Worm (Caenorhabditis elegans): ENCODE data around the gene C34F11.2.

C34F11.2 gene

DNA sequence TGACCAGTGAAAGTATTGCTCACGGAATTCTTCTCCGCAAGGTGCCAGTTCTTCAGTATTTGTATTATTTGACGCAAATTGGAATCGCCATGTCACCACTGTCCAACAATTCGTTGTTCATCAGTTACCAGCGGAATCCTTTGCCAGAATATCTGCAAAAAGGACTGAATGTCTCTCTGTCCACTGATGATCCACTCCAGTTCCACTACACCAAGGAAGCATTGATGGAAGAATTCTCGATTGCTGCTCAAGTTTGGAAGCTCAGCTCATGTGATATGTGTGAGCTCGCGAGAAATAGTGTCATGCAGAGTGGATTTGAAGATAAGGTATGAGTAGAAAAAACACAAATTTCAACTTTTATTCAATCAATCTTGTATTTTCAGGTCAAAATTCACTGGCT, 2.9 kb upstream of the C34F11.2 start:
- TF ChIP-seq egl-43 (GFP tag; IDR thresholded peaks at IDR 0.05) (no peak), unc-62 (GFP tag; optimal IDR thresholded peaks at IDR 0.05 in 1 of 2) (peak in 1 of 2 experiments; percentile 86), unc-62 (tag; optimal IDR thresholded peaks at IDR 0.05) (no peak), ceh-62 (tag; optimal IDR thresholded peaks at IDR 0.05) (no peak), nhr-237 (tag; optimal IDR thresholded peaks at IDR 0.05) (no peak), T26A8.4 (GFP tag; IDR thresholded peaks at IDR 0.05) (no peak), lin-29 (GFP tag; IDR thresholded peaks at IDR 0.05) (no peak), skn-1 (tag; optimal IDR thresholded peaks at IDR 0.05) (no peak), nhr-10 (tag; optimal IDR thresholded peaks at IDR 0.05) (no peak)

DNA sequence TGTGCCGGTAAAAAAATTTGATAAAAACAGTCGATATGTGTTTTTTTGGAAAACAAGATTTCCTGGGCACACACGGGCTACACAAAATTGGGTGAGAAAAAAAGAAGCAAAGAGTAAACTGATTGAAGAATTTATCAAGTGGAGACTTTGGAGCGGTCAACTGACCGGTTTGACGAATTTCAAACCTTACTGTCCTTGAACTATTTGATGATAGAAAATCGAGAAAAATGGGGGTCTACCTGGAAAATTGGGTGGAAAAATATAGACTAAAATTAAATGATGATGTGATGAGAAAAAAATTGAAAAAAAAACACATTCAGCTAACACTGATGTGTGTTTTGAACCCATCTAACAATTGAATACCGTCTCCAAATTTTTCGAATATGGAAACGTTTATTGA, 1.2 kb upstream of the C34F11.2 start, which contains the start of gene C34F11.8:
Gene C34F11.8, minus strand, starts transcription at position 135 of the 400 bp plus-strand sequence.
- TF ChIP-seq aha-1 (tag), result peak; percentile 27
- peak in 1 of 2 experiments; percentile 95 for TF ChIP-seq unc-62 (GFP tag; optimal IDR thresholded peaks at IDR 0.05 in 1 of 2)
- no peak for TF ChIP-seq unc-62 (tag; optimal IDR thresholded peaks at IDR 0.05)
- TF ChIP-seq lin-1 (GFP tag; IDR thresholded peaks at IDR 0.05), result no peak
- TF ChIP-seq dmd-6 (GFP tag; IDR thresholded peaks at IDR 0.05), result no peak
- TF ChIP-seq nhr-28 (tag; optimal IDR thresholded peaks at IDR 0.05), result peak; percentile 64

ce11 chrII:5212675-5213074, 605 bp downstream of the C34F11.2 start, which contains the start of gene C34F11.1:
C34F11.1 (plus strand) TSS chrII:5212975.
- no peak for TF ChIP-seq nhr-10 (tag; optimal IDR thresholded peaks at IDR 0.05)
- TF ChIP-seq ceh-44 (GFP tag; IDR thresholded peaks at IDR 0.05), result no peak

ce11 chrII:5218349-5218748, 6.3 kb downstream of the C34F11.2 start:
- TF ChIP-seq lin-38 (GFP tag; IDR thresholded peaks at IDR 0.05) (no peak), aha-1 (tag) (peak; percentile 39)

- TF ChIP-seq lir-3 (tag; optimal IDR thresholded peaks at IDR 0.05) (no peak), lin-38 (GFP tag; IDR thresholded peaks at IDR 0.05) (no peak), F10B5.3 (tag; optimal IDR thresholded peaks at IDR 0.05) (no peak), zfp-2 (tag; optimal IDR thresholded peaks at IDR 0.05) (no peak), unc-62 (GFP tag; optimal IDR thresholded peaks at IDR 0.05 in 1 of 2) (peak in 1 of 2 experiments; percentile 58), unc-62 (tag; optimal IDR thresholded peaks at IDR 0.05) (no peak), hlh-30 (tag; optimal IDR thresholded peaks at IDR 0.05; ENCODE audit: insufficient read depth) (no peak), nhr-28 (tag; optimal IDR thresholded peaks at IDR 0.05) (no peak), nhr-102 (tag; optimal IDR thresholded peaks at IDR 0.05) (no peak)
Observed at ce11 chrII:5220648-5221047, 8.6 kb downstream of the C34F11.2 start.

- no peak for TF ChIP-seq mxl-3 (GFP tag; optimal IDR thresholded peaks at IDR 0.05)
- peak; percentile 9 for TF ChIP-seq nhr-11 (tag; optimal IDR thresholded peaks at IDR 0.05)
- TF ChIP-seq set-16 (GFP tag; IDR thresholded peaks at IDR 0.05), result no peak
- no peak for TF ChIP-seq nhr-237 (tag; optimal IDR thresholded peaks at IDR 0.05)
- no peak for TF ChIP-seq Y75B8A.6 (GFP tag; IDR thresholded peaks at IDR 0.05)
- TF ChIP-seq T26A8.4 (GFP tag; IDR thresholded peaks at IDR 0.05), result no peak
- TF ChIP-seq lsy-2 (tag; optimal IDR thresholded peaks at IDR 0.05), result no peak
- no peak for TF ChIP-seq hlh-11 (tag; optimal IDR thresholded peaks at IDR 0.05)
- TF ChIP-seq Y105C5A.15 (GFP tag; IDR thresholded peaks at IDR 0.05), result no peak
- no peak for TF ChIP-seq spr-1 (tag; optimal IDR thresholded peaks at IDR 0.05)
- TF ChIP-seq unc-62 (GFP tag; optimal IDR thresholded peaks at IDR 0.05 in 1 of 2), result no peak
- TF ChIP-seq unc-62 (tag; optimal IDR thresholded peaks at IDR 0.05), result no peak
- peak; percentile 46 for TF ChIP-seq aha-1 (tag)
- TF ChIP-seq nhr-28 (tag; optimal IDR thresholded peaks at IDR 0.05), result no peak
- TF ChIP-seq nhr-6 (tag; optimal IDR thresholded peaks at IDR 0.05), result no peak
- TF ChIP-seq lin-39 (tag; optimal IDR thresholded peaks at IDR 0.05), result no peak
- TF ChIP-seq dpl-1 (GFP tag; optimal IDR thresholded peaks at IDR 0.05), result no peak
- TF ChIP-seq madf-9 (GFP tag; conservative IDR thresholded peaks at IDR 0.05), result no peak
Observed at ce11 chrII:5222830-5223229, 10.8 kb downstream of the C34F11.2 start.

Data from whole organism, L4 larva.